Fruit fly (Drosophila melanogaster): ENCODE measurements around the gene CG6013.
A peak's percentile ranks its signal among the peaks of the same experiment; 100 is the strongest.

Gene CG6013

DNA sequence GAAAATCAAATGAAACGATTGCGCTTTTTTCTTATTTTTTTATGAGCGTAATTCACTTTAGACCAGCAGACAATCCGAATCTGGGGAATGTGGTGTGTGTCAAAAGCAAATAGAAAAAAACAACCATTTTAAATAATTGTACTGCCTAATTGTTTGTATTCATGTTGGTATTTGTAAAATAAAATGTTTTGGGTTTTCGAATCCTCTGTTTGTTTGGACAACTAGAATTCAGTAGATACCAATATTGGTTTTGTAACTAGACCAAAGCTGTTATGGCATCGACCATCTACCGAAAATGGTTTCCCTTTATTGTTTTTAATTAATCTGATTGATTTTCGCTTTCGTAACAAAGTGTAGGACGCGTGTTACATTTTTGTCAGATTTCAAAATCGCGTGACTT lies 20.4 kb upstream of the CG6013 start (continued):
- TF ChIP-seq nerfin-1 (tag; optimal IDR thresholded peaks at IDR 0.05) (no peak), CG10209 (GFP tag; optimal IDR thresholded peaks at IDR 0.05) (peak; percentile 36), CG6765 (GFP tag; optimal IDR thresholded peaks at IDR 0.05) (no peak), vvl (GFP tag; IDR thresholded peaks at IDR 0.05) (no peak), CG31441 (GFP tag; IDR thresholded peaks at IDR 0.05) (no peak), Gug (GFP tag; IDR thresholded peaks at IDR 0.05) (no peak), Doc2 (GFP tag; IDR thresholded peaks at IDR 0.05) (no peak), pfk (GFP tag; optimal IDR thresholded peaks at IDR 0.05) (no peak), CG33213 (GFP tag; optimal IDR thresholded peaks at IDR 0.05) (peak; percentile 41), CG17328 (GFP tag; IDR thresholded peaks at IDR 0.05) (no peak), emc (GFP tag; optimal IDR thresholded peaks at IDR 0.05) (no peak), B-H2 (GFP tag; optimal IDR thresholded peaks at IDR 0.05) (no peak), oc (tag; optimal IDR thresholded peaks at IDR 0.05) (no peak), Nf-YA (GFP tag; IDR thresholded peaks at IDR 0.05) (no peak), Dek (tag; optimal IDR thresholded peaks at IDR 0.05) (no peak), grau (tag; optimal IDR thresholded peaks at IDR 0.05) (no peak), bab2 (GFP tag; optimal IDR thresholded peaks at IDR 0.05) (peak; percentile 62), lilli (GFP tag; optimal IDR thresholded peaks at IDR 0.05) (no peak), CG17186 (GFP tag; optimal IDR thresholded peaks at IDR 0.05) (no peak), zen2 (GFP tag; IDR thresholded peaks at IDR 0.05; ENCODE audit: partially characterized antibody) (no peak), Hand (GFP tag; optimal IDR thresholded peaks at IDR 0.05) (no peak), sqz (GFP tag; optimal IDR thresholded peaks at IDR 0.05) (peak; percentile 36), HLHmδ (GFP tag; optimal IDR thresholded peaks at IDR 0.05) (no peak), CG3726 (GFP tag; IDR thresholded peaks at IDR 0.05) (no peak), eyg (GFP tag; optimal IDR thresholded peaks at IDR 0.05) (peak; percentile 26), sr (GFP tag; IDR thresholded peaks at IDR 0.05) (no peak), Eip74EF (GFP tag; optimal IDR thresholded peaks at IDR 0.05) (no peak), CG17385 (GFP tag; optimal IDR thresholded peaks at IDR 0.05) (no peak), pros (GFP tag; optimal IDR thresholded peaks at IDR 0.05) (no peak), CG3407 (GFP tag; optimal IDR thresholded peaks at IDR 0.05) (no peak), fd3F (GFP tag; optimal IDR thresholded peaks at IDR 0.05) (peak; percentile 60), Hr39 (optimal IDR thresholded peaks at IDR 0.05) (no peak), mam (GFP tag; optimal IDR thresholded peaks at IDR 0.05) (no peak), CG12299 (tag; optimal IDR thresholded peaks at IDR 0.05) (no peak), dpn (GFP tag; optimal IDR thresholded peaks at IDR 0.05) (no peak), Lim3 (GFP tag; IDR thresholded peaks at IDR 0.05) (no peak), E2f2 (GFP tag; IDR thresholded peaks at IDR 0.05) (no peak), CG7786 (GFP tag; optimal IDR thresholded peaks at IDR 0.05) (no peak), bigmax (GFP tag; optimal IDR thresholded peaks at IDR 0.05) (no peak), chinmo (GFP tag; IDR thresholded peaks at IDR 0.05; ENCODE audit: partially characterized antibody) (no peak), p53 (GFP tag; optimal IDR thresholded peaks at IDR 0.05) (no peak), CG17361 (GFP tag; IDR thresholded peaks at IDR 0.05) (0 out of 3 replicates have a peak, but pooled peaks have one; percentile 22), ac (GFP tag; optimal IDR thresholded peaks at IDR 0.05) (peak; percentile 5), TFAM (GFP tag; optimal IDR thresholded peaks at IDR 0.05) (no peak), CG18011 (GFP tag; optimal IDR thresholded peaks at IDR 0.05) (no peak), kah (GFP tag; optimal IDR thresholded peaks at IDR 0.05) (no peak), CG10267 (tag; optimal IDR thresholded peaks at IDR 0.05) (no peak), Ets97D (GFP tag; optimal IDR thresholded peaks at IDR 0.05) (no peak), CG4424 (GFP tag; optimal IDR thresholded peaks at IDR 0.05) (no peak), jing (GFP tag; optimal IDR thresholded peaks at IDR 0.05) (no peak), CG18619 (GFP tag; optimal IDR thresholded peaks at IDR 0.05) (no peak), sim (GFP tag; IDR thresholded peaks at IDR 0.05) (0 out of 2 replicates have a peak, but pooled peaks have one; percentile 38)

Measured in whole organism, embryonic.